Fruit fly (Drosophila melanogaster) whole organism, embryonic: ENCODE data around the gene Men.
A peak's percentile ranks its signal among the peaks of the same experiment; 100 is the strongest.

Experiments
- ATbp ChIP-seq: fragments of 200-800 bp; sonication (Bioruptor generic); optimal IDR thresholded peaks from 2 replicates; lab custom pipeline; 2017; ENCODE audit warnings: missing biosample characterization, mild to moderate bottlenecking, missing genetic modification characterization, missing genetic modification reagents
- Aef1 ChIP-seq: fragments of 200-800 bp; sonication (Bioruptor generic); IDR thresholded peaks from 3 replicates; pipeline ENCODE4 v1.3.6; 2022; ENCODE audit warnings: missing biosample characterization, missing genetic modification characterization
- Antp ChIP-seq: fragments of 200-800 bp; sonication (Bioruptor generic); optimal IDR thresholded peaks from 3 replicates; lab custom pipeline; 2016; ENCODE audit warnings: missing biosample characterization, missing genetic modification characterization
- CG10366 ChIP-seq: fragments of 200-800 bp; sonication (Bioruptor generic); IDR thresholded peaks from 2 replicates; pipeline ENCODE4 v1.3.6; 2022; ENCODE audit warnings: missing biosample characterization, missing genetic modification characterization
- CG11696 ChIP-seq: fragments of 200-800 bp; sonication (Bioruptor generic); IDR thresholded peaks from 2 replicates; pipeline ENCODE4 v1.3.6; 2022; ENCODE audit warnings: missing biosample characterization, missing genetic modification characterization
- CG12219 ChIP-seq: fragments of 200-800 bp; sonication (Bioruptor generic); optimal IDR thresholded peaks from 3 replicates; lab custom pipeline; 2018; ENCODE audit warnings: missing biosample characterization, mild to moderate bottlenecking, missing genetic modification characterization
- CG14050 ChIP-seq: fragments of 200-800 bp; sonication (Bioruptor generic); IDR thresholded peaks from 3 replicates; pipeline ENCODE4 v1.3.6; 2022; ENCODE audit warnings: missing biosample characterization, missing genetic modification characterization
- CG14710 ChIP-seq: fragments of 200-800 bp; sonication (Bioruptor generic); optimal IDR thresholded peaks from 3 replicates; lab custom pipeline; 2019; ENCODE audit warnings: missing biosample characterization, mild to moderate bottlenecking, missing genetic modification characterization, moderate library complexity
- CG17361 ChIP-seq: fragments of 200-800 bp; sonication (Bioruptor generic); IDR thresholded peaks from 3 replicates; pipeline ENCODE4 v1.3.6; 2022; ENCODE audit warnings: missing biosample characterization, missing genetic modification characterization
- CG17612 ChIP-seq: fragments of 200-800 bp; sonication (Bioruptor generic); IDR thresholded peaks from 2 replicates; pipeline ENCODE4 v1.3.6; 2022; ENCODE audit warnings: missing biosample characterization, missing genetic modification characterization
- CG18262 ChIP-seq: fragments of 200-800 bp; optimal IDR thresholded peaks from 3 replicates; lab custom pipeline; 2019; ENCODE audit warnings: missing biosample characterization, mild to moderate bottlenecking, missing genetic modification characterization, moderate library complexity
- CG3407 ChIP-seq: fragments of 200-800 bp; sonication (Bioruptor generic); optimal IDR thresholded peaks from 2 replicates; lab custom pipeline; 2018; ENCODE audit warnings: missing biosample characterization, mild to moderate bottlenecking, missing genetic modification characterization
- CG4404 ChIP-seq: fragments of 200-800 bp; sonication (Bioruptor generic); IDR thresholded peaks from 2 replicates; pipeline ENCODE4 v1.3.6; 2022; ENCODE audit warnings: missing biosample characterization, missing genetic modification characterization
- CG7357 ChIP-seq: fragments of 200-800 bp; sonication (Bioruptor generic); IDR thresholded peaks from 3 replicates; pipeline ENCODE4 v1.3.6; 2022; ENCODE audit warnings: missing biosample characterization, missing genetic modification characterization
- CG7786 ChIP-seq: fragments of 200-800 bp; sonication (Bioruptor generic); optimal IDR thresholded peaks from 2 replicates; lab custom pipeline; 2016; ENCODE audit warnings: missing biosample characterization, missing genetic modification characterization
- CG7839 ChIP-seq: fragments of 200-800 bp; sonication (Bioruptor generic); optimal IDR thresholded peaks from 3 replicates; lab custom pipeline; 2018; ENCODE audit warnings: missing biosample characterization, mild to moderate bottlenecking, missing genetic modification characterization, moderate library complexity
- CG8089 ChIP-seq: fragments of 200-800 bp; sonication (Bioruptor generic); optimal IDR thresholded peaks from 3 replicates; lab custom pipeline; 2016; ENCODE audit warnings: missing biosample characterization, missing genetic modification characterization
- CG9817 ChIP-seq: fragments of 200-800 bp; sonication (Bioruptor generic); optimal IDR thresholded peaks from 2 replicates; lab custom pipeline; 2018; ENCODE audit warnings: missing biosample characterization, mild to moderate bottlenecking, missing genetic modification characterization, moderate library complexity
- Camta ChIP-seq: fragments of 200-800 bp; sonication (Bioruptor generic); optimal IDR thresholded peaks from 2 replicates; lab custom pipeline; 2016; ENCODE audit warnings: missing biosample characterization, missing genetic modification characterization
- Chrac-16 ChIP-seq: fragments of 200-800 bp; sonication (Bioruptor generic); optimal IDR thresholded peaks from 3 replicates; lab custom pipeline; 2016; ENCODE audit warnings: missing biosample characterization, missing genetic modification characterization
- CrebB ChIP-seq: fragments of 200-800 bp; sonication (Bioruptor generic); optimal IDR thresholded peaks from 3 replicates; lab custom pipeline; 2018; ENCODE audit warnings: missing biosample characterization, mild to moderate bottlenecking, missing genetic modification characterization
- Drgx ChIP-seq: fragments of 200-800 bp; sonication (Bioruptor generic); IDR thresholded peaks from 2 replicates; pipeline ENCODE4 v1.3.6; 2022; ENCODE audit warnings: missing biosample characterization, missing genetic modification characterization
- E2f1 ChIP-seq: fragments of 200-800 bp; sonication (Bioruptor generic); IDR thresholded peaks from 2 replicates; pipeline ENCODE4 v1.3.6; 2022; ENCODE audit warnings: missing biosample characterization, missing genetic modification characterization
- NC2α ChIP-seq: fragments of 200-800 bp; sonication (Bioruptor generic); optimal IDR thresholded peaks from 2 replicates; lab custom pipeline; 2016; ENCODE audit warnings: missing biosample characterization, missing genetic modification characterization
- Pdp1 ChIP-seq, 2 experiments: fragments of 200-800 bp; sonication (Bioruptor generic); optimal IDR thresholded peaks; 3 replicates each; lab custom pipeline; 2016; ENCODE audit warnings: missing biosample characterization in 2 of 2, missing genetic modification characterization in 2 of 2, mild to moderate bottlenecking in 1 of 2, moderate library complexity in 1 of 2
- Rfx ChIP-seq: fragments of 200-800 bp; sonication (Bioruptor generic); IDR thresholded peaks from 2 replicates; pipeline ENCODE4 v1.3.6; 2022; ENCODE audit warnings: missing biosample characterization, missing genetic modification characterization
- Sox100B ChIP-seq: fragments of 200-800 bp; sonication (Bioruptor generic); optimal IDR thresholded peaks from 3 replicates; lab custom pipeline; 2018; ENCODE audit warnings: missing biosample characterization, mild to moderate bottlenecking, missing genetic modification characterization
- Stat92E ChIP-seq, 3 experiments: fragments of >200 bp in 2 of 3; fragments of 200-800 bp in 1 of 3; sonication (Bioruptor generic) in 1 of 3; optimal IDR thresholded peaks; 2 replicates each; lab custom pipeline; 2017 to 2019; ENCODE audit warnings: missing biosample characterization in 3 of 3, missing genetic modification characterization in 3 of 3, mild to moderate bottlenecking in 1 of 3, moderate library complexity in 1 of 3
- Xbp1 ChIP-seq: fragments of 200-800 bp; sonication (Bioruptor generic); optimal IDR thresholded peaks from 3 replicates; lab custom pipeline; 2016; ENCODE audit warnings: missing biosample characterization, mild to moderate bottlenecking, missing genetic modification characterization
- ab ChIP-seq: fragments of 200-800 bp; sonication (Bioruptor generic); optimal IDR thresholded peaks from 2 replicates; lab custom pipeline; 2016; ENCODE audit warnings: missing biosample characterization, missing genetic modification characterization
- abd-A ChIP-seq: fragments of 200-800 bp; sonication (Bioruptor generic); optimal IDR thresholded peaks from 3 replicates; lab custom pipeline; 2019; ENCODE audit warnings: missing biosample characterization, mild to moderate bottlenecking, missing genetic modification characterization, moderate library complexity
- ap ChIP-seq: fragments of 200-800 bp; sonication (Bioruptor generic); IDR thresholded peaks from 2 replicates; pipeline ENCODE4 v1.3.6; 2022; ENCODE audit warnings: missing biosample characterization, missing genetic modification characterization
- bcd ChIP-seq: fragments of 200-800 bp; sonication (Bioruptor generic); optimal IDR thresholded peaks from 2 replicates; lab custom pipeline; 2017; ENCODE audit warnings: missing biosample characterization, mild to moderate bottlenecking, missing genetic modification characterization
- crol ChIP-seq: fragments of 200-800 bp; sonication (Bioruptor generic); IDR thresholded peaks from 2 replicates; pipeline ENCODE4 v1.3.6; 2022; ENCODE audit warnings: missing biosample characterization, missing genetic modification characterization
- cwo ChIP-seq: fragments of 200-800 bp; sonication (Bioruptor generic); optimal IDR thresholded peaks from 3 replicates; lab custom pipeline; 2017; ENCODE audit warnings: missing biosample characterization, missing genetic modification characterization, mild to moderate bottlenecking, moderate library complexity, missing genetic modification reagents
- dmrt99B ChIP-seq: fragments of 200-800 bp; sonication (Bioruptor generic); optimal IDR thresholded peaks from 2 replicates; lab custom pipeline; 2018; ENCODE audit warnings: missing biosample characterization, mild to moderate bottlenecking, missing genetic modification characterization, moderate library complexity
- eve ChIP-seq, 2 experiments: fragments of >200 bp; optimal IDR thresholded peaks; 2 replicates each; lab custom pipeline; 2017; ENCODE audit warnings: missing biosample characterization in 2 of 2, missing genetic modification characterization in 2 of 2
- ewg ChIP-seq: fragments of 200-800 bp; sonication (Bioruptor generic); optimal IDR thresholded peaks from 3 replicates; lab custom pipeline; 2017; ENCODE audit warnings: mild to moderate bottlenecking, missing biosample characterization, missing genetic modification reagents, missing genetic modification characterization
- fd64A ChIP-seq: fragments of 200-800 bp; sonication (Bioruptor generic); optimal IDR thresholded peaks from 3 replicates; lab custom pipeline; 2018; ENCODE audit warnings: missing biosample characterization, mild to moderate bottlenecking, missing genetic modification characterization
- gfzf ChIP-seq: fragments of 200-800 bp; sonication (Bioruptor generic); optimal IDR thresholded peaks from 2 replicates; lab custom pipeline; 2016; ENCODE audit warnings: missing biosample characterization, mild to moderate bottlenecking, missing genetic modification characterization, moderate library complexity
- ind ChIP-seq: fragments of 200-800 bp; sonication (Bioruptor generic); optimal IDR thresholded peaks from 3 replicates; lab custom pipeline; 2016; ENCODE audit warnings: missing biosample characterization, missing genetic modification characterization
- nerfin-2 ChIP-seq: fragments of 200-800 bp; sonication (Bioruptor generic); IDR thresholded peaks from 2 replicates; pipeline ENCODE4 v1.3.6; 2022; ENCODE audit warnings: missing biosample characterization, missing genetic modification characterization; ENCODE audit not compliant: partially characterized antibody
- pho ChIP-seq: fragments of 200-800 bp; sonication (Bioruptor generic); optimal IDR thresholded peaks from 2 replicates; lab custom pipeline; 2016; ENCODE audit warnings: missing biosample characterization, missing genetic modification characterization
- prd ChIP-seq, 3 experiments: fragments of >200 bp in 2 of 3; fragments of 200-800 bp in 1 of 3; sonication (Bioruptor generic) in 1 of 3; optimal IDR thresholded peaks in 2 of 3; IDR thresholded peaks in 1 of 3; 2 replicates in 2 of 3; 3 replicates in 1 of 3; pipeline versions ENCODE4 v1.3.6 to Lab custom; 2017 to 2022; ENCODE audit warnings: missing biosample characterization in 1 of 3, missing genetic modification characterization in 1 of 3
- pros ChIP-seq: fragments of 200-800 bp; sonication (Bioruptor generic); optimal IDR thresholded peaks from 3 replicates; lab custom pipeline; 2019; ENCODE audit warnings: missing biosample characterization, mild to moderate bottlenecking, missing genetic modification characterization, moderate library complexity
- sug ChIP-seq: fragments of 200-800 bp; optimal IDR thresholded peaks from 2 replicates; lab custom pipeline; 2019; ENCODE audit warnings: missing biosample characterization, mild to moderate bottlenecking, missing genetic modification characterization, moderate library complexity
- tin ChIP-seq: fragments of 200-800 bp; sonication (Bioruptor generic); optimal IDR thresholded peaks from 3 replicates; lab custom pipeline; 2016; ENCODE audit warnings: missing biosample characterization, missing genetic modification characterization
- unc-4 ChIP-seq: fragments of 200-800 bp; sonication (Bioruptor generic); IDR thresholded peaks from 2 replicates; pipeline ENCODE4 v1.3.6; 2022; ENCODE audit warnings: missing biosample characterization, missing genetic modification characterization; ENCODE audit not compliant: partially characterized antibody
- zfh2 ChIP-seq: fragments of 200-800 bp; sonication (Bioruptor generic); optimal IDR thresholded peaks from 2 replicates; lab custom pipeline; 2016; ENCODE audit warnings: missing biosample characterization, missing genetic modification characterization

The Men gene

dm6 chr3R:12727944-12728649, 5.9 kb upstream of the Men start (continued):
- TF ChIP-seq Pdp1 (GFP tag; optimal IDR thresholded peaks at IDR 0.05; lab: Kevin White, UChicago) (peak; percentile 6 to 83), fd64A (GFP tag; lab: Kevin White, UChicago) (no peak), CG7357 (GFP tag; lab: Robert Waterston, UW) (no peak), Stat92E (GFP tag; optimal IDR thresholded peaks at IDR 0.05; lab: Kevin White, UChicago) (no peak), dmrt99B (peak; percentile 40), CG9817 (tag; lab: Kevin White, UChicago) (no peak), CG18262 (tag; lab: Kevin White, UChicago) (no peak), CG8089 (no peak), nerfin-2 (GFP tag; lab: Robert Waterston, UW) (no peak), prd (optimal IDR thresholded peaks at IDR 0.05; lab: Kevin White, UChicago) (no peak), prd (GFP tag; IDR thresholded peaks at IDR 0.05; lab: Robert Waterston, UW) (peak; percentile 39; the same call in 2 of the 3 replicates), CrebB (no peak), CG17612 (GFP tag; lab: Robert Waterston, UW) (no peak), Aef1 (GFP tag; lab: Robert Waterston, UW) (no peak; the same call in 1 of the 3 replicates), CG14050 (GFP tag; lab: Robert Waterston, UW) (peak; percentile 36; the same call in 2 of the 3 replicates), ATbp (peak; percentile 47), pros (GFP tag; lab: Kevin White, UChicago) (no peak), gfzf (GFP tag; lab: Kevin White, UChicago) (no peak), CG7786 (GFP tag; lab: Kevin White, UChicago) (no peak), abd-A (tag; lab: Kevin White, UChicago) (peak; percentile 14), unc-4 (GFP tag; lab: Robert Waterston, UW) (no peak), Camta (GFP tag; lab: Kevin White, UChicago) (no peak), Sox100B (GFP tag; lab: Kevin White, UChicago) (no peak), Antp (peak; percentile 2), eve (GFP tag; optimal IDR thresholded peaks at IDR 0.05; lab: Kevin White, UChicago) (no peak), CG12219 (GFP tag; lab: Kevin White, UChicago) (peak; percentile 12), E2f1 (GFP tag; lab: Robert Waterston, UW) (no peak), Xbp1 (GFP tag; lab: Kevin White, UChicago) (peak; percentile 25), ewg (GFP tag; lab: Kevin White, UChicago) (peak; percentile 6), CG3407 (no peak), zfh2 (GFP tag; lab: Kevin White, UChicago) (no peak), sug (tag; lab: Kevin White, UChicago) (no peak), pho (no peak), CG10366 (GFP tag; lab: Robert Waterston, UW) (peak; percentile 27; the same call in 1 of the 2 replicates), cwo (GFP tag; lab: Kevin White, UChicago) (peak; percentile 38), Rfx (GFP tag; lab: Robert Waterston, UW) (peak; percentile 48; the same call in 1 of the 2 replicates), CG11696 (GFP tag; lab: Robert Waterston, UW) (no peak), crol (GFP tag; lab: Robert Waterston, UW) (no peak), Chrac-16 (GFP tag; lab: Kevin White, UChicago) (peak; percentile 16), ind (GFP tag; lab: Kevin White, UChicago) (peak; percentile 24), tin (GFP tag; lab: Kevin White, UChicago) (peak; percentile 9), ap (GFP tag; lab: Robert Waterston, UW) (no peak), bcd (GFP tag; lab: Kevin White, UChicago) (peak; percentile 30), NC2α (GFP tag; lab: Kevin White, UChicago) (no peak), CG7839 (tag; lab: Kevin White, UChicago) (peak; percentile 47), CG14710 (no peak), CG4404 (GFP tag; lab: Robert Waterston, UW) (peak; percentile 21; the same call in 1 of the 2 replicates), Drgx (GFP tag; lab: Robert Waterston, UW) (no peak), ab (no peak), CG17361 (GFP tag; lab: Robert Waterston, UW) (0 out of 3 replicates have a peak, but pooled peaks have one; percentile 28)
